Fruit fly (Drosophila melanogaster): ENCODE measurements around the gene CG5646.

CG5646 gene

DNA sequence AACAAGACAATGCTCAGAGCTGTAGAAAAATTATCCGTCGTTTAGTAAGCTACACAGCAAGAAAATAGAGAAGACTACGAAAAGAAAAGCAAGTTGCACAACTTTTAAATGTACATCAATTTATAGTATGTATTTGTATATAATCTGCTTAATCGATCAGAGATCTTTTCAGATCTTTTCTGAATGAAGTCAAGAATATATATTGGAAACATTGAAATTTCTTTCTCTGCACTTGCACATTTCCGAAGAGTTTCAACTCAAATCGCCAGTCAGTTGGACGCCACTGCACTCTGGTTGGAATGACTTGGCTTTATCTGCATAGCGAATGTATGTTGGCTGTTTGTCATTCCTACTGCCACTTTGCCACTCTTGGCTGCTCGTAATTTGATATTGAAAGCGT, 7.2 kb downstream of the CG5646 start (continued):
- TF ChIP-seq CG4318 (GFP tag; optimal IDR thresholded peaks at IDR 0.05) = peak; percentile 75
- TF ChIP-seq Eip75B (GFP tag; optimal IDR thresholded peaks at IDR 0.05) = peak; percentile 87
- peak; percentile 84 for TF ChIP-seq Sox15 (GFP tag; optimal IDR thresholded peaks at IDR 0.05)
- peak; percentile 47 to 59 for TF ChIP-seq ss (GFP tag; optimal IDR thresholded peaks at IDR 0.05)
- peak; percentile 90 for TF ChIP-seq CG8119 (GFP tag; IDR thresholded peaks at IDR 0.05)
- peak; percentile 91 for TF ChIP-seq acj6 (GFP tag; optimal IDR thresholded peaks at IDR 0.05)
- TF ChIP-seq lz (GFP tag; optimal IDR thresholded peaks at IDR 0.05) = peak; percentile 86
- peak; percentile 57 for TF ChIP-seq Blimp-1 (GFP tag; optimal IDR thresholded peaks at IDR 0.05)
- peak; percentile 80 for TF ChIP-seq CG10669 (GFP tag; optimal IDR thresholded peaks at IDR 0.05)
- peak; percentile 88 for TF ChIP-seq OdsH (GFP tag; optimal IDR thresholded peaks at IDR 0.05)
- TF ChIP-seq CG8319 (GFP tag; optimal IDR thresholded peaks at IDR 0.05) = peak; percentile 91
- peak; percentile 91 for TF ChIP-seq esn (GFP tag; optimal IDR thresholded peaks at IDR 0.05)
- TF ChIP-seq cyc (GFP tag; optimal IDR thresholded peaks at IDR 0.05) = peak; percentile 87
- TF ChIP-seq CG1621 (tag; optimal IDR thresholded peaks at IDR 0.05) = no peak
- no peak for TF ChIP-seq CG9139 (GFP tag; optimal IDR thresholded peaks at IDR 0.05)
- TF ChIP-seq CG3919 (GFP tag; optimal IDR thresholded peaks at IDR 0.05) = peak; percentile 90
- peak; percentile 94 for TF ChIP-seq CG6163 (GFP tag; IDR thresholded peaks at IDR 0.05)
- peak; percentile 89 for TF ChIP-seq Hr4 (GFP tag; optimal IDR thresholded peaks at IDR 0.05)
- TF ChIP-seq CG7368 (GFP tag; optimal IDR thresholded peaks at IDR 0.05) = peak; percentile 84
- peak; percentile 89 for TF ChIP-seq CG6792 (GFP tag; optimal IDR thresholded peaks at IDR 0.05)
- TF ChIP-seq fkh (GFP tag; optimal IDR thresholded peaks at IDR 0.05) = no peak

DNA sequence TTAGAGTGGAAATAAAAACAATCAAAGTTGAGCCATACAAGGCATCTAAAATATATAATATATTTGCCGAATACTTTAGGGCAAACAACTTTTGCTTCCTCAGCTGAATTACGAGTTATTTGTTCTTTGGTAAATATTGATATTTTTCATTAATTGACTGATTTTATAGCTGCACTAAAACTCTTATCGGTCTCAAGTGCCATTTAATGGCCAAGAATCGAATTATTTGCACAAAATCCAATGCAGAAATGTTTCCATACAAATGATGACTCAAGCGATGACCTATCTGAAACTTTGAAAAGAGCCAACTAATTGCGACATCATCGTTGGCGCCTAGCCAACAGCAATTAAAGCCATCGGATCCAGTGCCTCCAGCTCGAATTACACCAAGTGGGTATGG, 7.7 kb downstream of the CG5646 start:
- no peak for TF ChIP-seq Smox (GFP tag; optimal IDR thresholded peaks at IDR 0.05)
- no peak for TF ChIP-seq CG6854 (GFP tag; optimal IDR thresholded peaks at IDR 0.05)
- TF ChIP-seq Hr4 (GFP tag; optimal IDR thresholded peaks at IDR 0.05) = no peak
- no peak for TF ChIP-seq Ets96B (tag; optimal IDR thresholded peaks at IDR 0.05)
- TF ChIP-seq pdm3 (GFP tag; optimal IDR thresholded peaks at IDR 0.05) = no peak
- no peak for TF ChIP-seq salr (GFP tag; optimal IDR thresholded peaks at IDR 0.05)
- no peak for TF ChIP-seq Lpt (GFP tag; optimal IDR thresholded peaks at IDR 0.05)
- TF ChIP-seq CG7368 (GFP tag; optimal IDR thresholded peaks at IDR 0.05) = no peak
- TF ChIP-seq Sox14 (GFP tag; optimal IDR thresholded peaks at IDR 0.05) = no peak
- TF ChIP-seq OdsH (GFP tag; optimal IDR thresholded peaks at IDR 0.05) = no peak
- TF ChIP-seq CG16779 (tag; optimal IDR thresholded peaks at IDR 0.05) = no peak

DNA sequence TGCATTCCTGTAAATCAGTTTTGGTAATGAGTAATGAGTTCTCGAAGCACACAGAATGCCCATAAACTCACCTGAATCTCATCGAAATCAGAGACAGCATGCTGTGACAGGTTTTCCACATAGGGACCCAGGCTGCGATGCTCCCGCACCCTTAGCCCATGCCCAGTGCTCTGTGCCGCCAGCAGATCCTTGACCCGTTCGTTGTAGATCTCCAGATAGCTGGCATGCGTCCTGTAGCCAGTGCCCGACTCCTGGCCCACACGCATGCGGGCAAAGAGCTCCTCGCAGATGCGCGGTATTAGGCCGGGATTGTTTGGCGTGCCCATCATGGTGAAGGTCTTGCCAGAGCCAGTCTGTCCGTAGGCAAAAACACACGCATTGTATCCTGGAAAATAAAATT, 8.4 kb downstream of the CG5646 start:
- TF ChIP-seq CG11294 (GFP tag; IDR thresholded peaks at IDR 0.05) (no peak), Ets21C (GFP tag; optimal IDR thresholded peaks at IDR 0.05) (no peak), Eip75B (GFP tag; optimal IDR thresholded peaks at IDR 0.05) (no peak), acj6 (GFP tag; optimal IDR thresholded peaks at IDR 0.05) (no peak), Smox (GFP tag; optimal IDR thresholded peaks at IDR 0.05) (no peak), CG10631 (GFP tag; optimal IDR thresholded peaks at IDR 0.05) (no peak), CG7368 (GFP tag; optimal IDR thresholded peaks at IDR 0.05) (no peak), CG6276 (GFP tag; optimal IDR thresholded peaks at IDR 0.05) (no peak), CG6163 (GFP tag; IDR thresholded peaks at IDR 0.05) (no peak), Blimp-1 (GFP tag; optimal IDR thresholded peaks at IDR 0.05) (no peak), CG34406 (GFP tag; optimal IDR thresholded peaks at IDR 0.05) (no peak)

DNA sequence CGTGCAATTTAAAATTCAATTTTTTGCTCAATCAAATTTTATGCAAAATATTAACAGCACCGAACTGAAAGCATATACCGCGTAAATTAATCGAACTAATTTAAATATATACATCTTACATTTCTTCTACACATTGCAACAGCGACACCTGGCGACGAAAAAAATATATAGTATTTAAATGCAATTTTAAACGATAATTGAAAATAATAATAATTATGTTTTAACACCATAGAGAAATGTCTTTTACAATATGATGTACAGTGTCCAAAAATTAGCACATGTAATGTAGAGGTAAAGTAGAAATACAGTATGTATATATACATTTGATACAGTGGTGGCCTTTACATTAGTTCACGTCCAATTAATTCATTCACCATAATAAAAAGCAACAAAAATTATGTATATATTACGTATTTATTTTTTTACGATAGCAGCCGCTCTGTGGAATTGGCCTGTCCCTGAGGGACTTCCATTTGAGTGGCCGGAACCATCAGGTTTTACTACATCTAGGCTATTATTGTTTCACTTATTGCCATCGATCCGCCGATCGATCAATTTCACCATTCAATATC, 13.7 kb downstream of the CG5646 start:
- TF ChIP-seq CG8319 (GFP tag; optimal IDR thresholded peaks at IDR 0.05) (no peak), Eip78C (GFP tag) (no peak)

All from whole organism, prepupa.